Worm (Caenorhabditis elegans): ENCODE measurements around the gene T08G5.1.

ce11 chrV:14012002-14012554, 6.5 kb upstream of the T08G5.1 start, which contains the start of the genes ddx-17 and aip-1:
- no peak for TF ChIP-seq F49E8.2 (tag; optimal IDR thresholded peaks at IDR 0.05; ENCODE audit: insufficient read depth)
- no peak for TF ChIP-seq die-1 (tag; optimal IDR thresholded peaks at IDR 0.05)
- peak; percentile 35 for TF ChIP-seq nhr-80 (tag; optimal IDR thresholded peaks at IDR 0.05)
- no peak for TF ChIP-seq bed-1 (GFP tag; IDR thresholded peaks at IDR 0.05)
- TF ChIP-seq tlf-1 (GFP tag; optimal IDR thresholded peaks at IDR 0.05): peak; percentile 52
- no peak for TF ChIP-seq T07F8.4 (tag; optimal IDR thresholded peaks at IDR 0.05)
- TF ChIP-seq F23B12.7 (tag; optimal IDR thresholded peaks at IDR 0.05; ENCODE audit: insufficient read depth): no peak
- no peak for TF ChIP-seq chd-7 (tag; optimal IDR thresholded peaks at IDR 0.05)
- TF ChIP-seq F55B11.4 (tag; optimal IDR thresholded peaks at IDR 0.05; ENCODE audit: borderline replicate concordance, insufficient read depth): no peak
- TF ChIP-seq nfya-2 (GFP tag; IDR thresholded peaks at IDR 0.05): no peak
- peak; percentile 74 for TF ChIP-seq rcor-1 (GFP tag; IDR thresholded peaks at IDR 0.05)
- TF ChIP-seq unc-130 (GFP tag; optimal IDR thresholded peaks at IDR 0.05): no peak
- TF ChIP-seq sdz-38 (tag; optimal IDR thresholded peaks at IDR 0.05): no peak
